Worm (Caenorhabditis elegans): ENCODE data around the gene his-6.

DNA sequence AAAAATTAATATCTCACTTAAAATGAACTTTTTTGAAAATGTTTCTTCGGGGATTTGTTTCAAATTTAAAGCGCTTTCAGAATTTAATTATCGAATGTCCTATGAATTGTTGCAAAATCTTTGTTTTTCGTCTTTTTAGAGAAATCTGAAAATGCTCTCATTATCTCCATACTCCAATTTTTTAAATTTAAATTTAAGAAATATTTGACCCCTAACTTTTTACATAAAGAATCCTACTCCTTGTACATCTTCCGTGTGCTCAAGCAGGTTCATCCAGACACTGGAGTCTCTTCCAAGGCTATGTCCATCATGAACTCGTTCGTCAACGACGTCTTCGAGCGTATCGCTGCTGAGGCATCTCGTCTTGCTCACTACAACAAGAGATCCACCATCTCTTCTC, 1.4 kb upstream of the his-6 start, which contains the start of gene his-39:
- TF ChIP-seq nhr-6 (tag; optimal IDR thresholded peaks at IDR 0.05) (no peak), nhr-77 (tag; optimal IDR thresholded peaks at IDR 0.05) (no peak), mdl-1 (tag; optimal IDR thresholded peaks at IDR 0.05) (no peak), lsy-2 (tag; optimal IDR thresholded peaks at IDR 0.05) (no peak), blmp-1 (tag; optimal IDR thresholded peaks at IDR 0.05; ENCODE audit: insufficient read depth) (no peak)
